Fruit fly (Drosophila melanogaster) whole organism, embryonic: Measurements from ENCODE around the gene mthl8.

Experiments used
- CG10565 ChIP-seq: fragments of 200-800 bp; sonication (Bioruptor generic); optimal IDR thresholded peaks from 3 replicates; lab custom pipeline; 2016; ENCODE audit warnings: missing biosample characterization, mild to moderate bottlenecking, missing genetic modification characterization
- CG11247 ChIP-seq: fragments of 200-800 bp; sonication (Bioruptor generic); IDR thresholded peaks from 2 replicates; pipeline ENCODE4 v1.3.6; 2022; ENCODE audit warnings: missing biosample characterization, missing genetic modification characterization
- CG13296 ChIP-seq: fragments of 200-800 bp; sonication (Bioruptor generic); optimal IDR thresholded peaks from 3 replicates; lab custom pipeline; 2018; ENCODE audit warnings: missing biosample characterization, mild to moderate bottlenecking, missing genetic modification characterization
- CG13775 ChIP-seq: fragments of 200-800 bp; sonication (Bioruptor generic); optimal IDR thresholded peaks from 3 replicates; lab custom pipeline; 2017; ENCODE audit warnings: missing biosample characterization, mild to moderate bottlenecking, missing genetic modification characterization
- CG13894 ChIP-seq: fragments of 200-800 bp; sonication (Bioruptor generic); optimal IDR thresholded peaks from 3 replicates; lab custom pipeline; 2018; ENCODE audit warnings: missing biosample characterization, mild to moderate bottlenecking, missing genetic modification characterization, moderate library complexity
- CG14014 ChIP-seq: fragments of 200-800 bp; sonication (Bioruptor generic); IDR thresholded peaks from 2 replicates; pipeline ENCODE4 v1.3.6; 2022; ENCODE audit warnings: missing biosample characterization, missing genetic modification characterization
- CG15269 ChIP-seq: fragments of 200-800 bp; sonication (Bioruptor generic); optimal IDR thresholded peaks from 2 replicates; lab custom pipeline; 2018; ENCODE audit warnings: missing biosample characterization, mild to moderate bottlenecking, missing genetic modification characterization, moderate library complexity
- CG15514 ChIP-seq: fragments of 200-800 bp; sonication (Bioruptor generic); optimal IDR thresholded peaks from 3 replicates; lab custom pipeline; 2017; ENCODE audit warnings: missing biosample characterization, missing genetic modification characterization, mild to moderate bottlenecking, moderate library complexity, missing genetic modification reagents
- CG16779 ChIP-seq: fragments of 200-800 bp; sonication (Bioruptor generic); IDR thresholded peaks from 2 replicates; pipeline ENCODE4 v1.3.6; 2022; ENCODE audit warnings: missing biosample characterization, missing genetic modification characterization
- CG16863 ChIP-seq: fragments of 200-800 bp; sonication (Bioruptor generic); optimal IDR thresholded peaks from 3 replicates; lab custom pipeline; 2016; ENCODE audit warnings: missing biosample characterization, missing genetic modification characterization
- CG17612 ChIP-seq: fragments of 200-800 bp; sonication (Bioruptor generic); IDR thresholded peaks from 2 replicates; pipeline ENCODE4 v1.3.6; 2022; ENCODE audit warnings: missing biosample characterization, missing genetic modification characterization
- CG18476 ChIP-seq: fragments of 200-800 bp; sonication (Bioruptor generic); optimal IDR thresholded peaks from 2 replicates; lab custom pipeline; 2016; ENCODE audit warnings: missing biosample characterization, mild to moderate bottlenecking, missing genetic modification characterization
- CG2199 ChIP-seq: fragments of 200-800 bp; sonication (Bioruptor generic); IDR thresholded peaks from 3 replicates; pipeline ENCODE4 v1.3.6; 2022; ENCODE audit warnings: missing biosample characterization, missing genetic modification characterization
- CG2202 ChIP-seq: fragments of 200-800 bp; sonication (Bioruptor generic); optimal IDR thresholded peaks from 2 replicates; lab custom pipeline; 2018; ENCODE audit warnings: missing biosample characterization, mild to moderate bottlenecking, missing genetic modification characterization
- CG2875 ChIP-seq: fragments of 200-800 bp; sonication (Bioruptor generic); optimal IDR thresholded peaks from 2 replicates; lab custom pipeline; 2017; ENCODE audit warnings: missing biosample characterization, mild to moderate bottlenecking, missing genetic modification characterization, missing genetic modification reagents
- CG2889 ChIP-seq: fragments of 200-800 bp; sonication (Bioruptor generic); IDR thresholded peaks from 3 replicates; pipeline ENCODE4 v1.3.6; 2022; ENCODE audit warnings: missing biosample characterization, missing genetic modification characterization
- CG31224 ChIP-seq: fragments of 200-800 bp; sonication (Bioruptor generic); IDR thresholded peaks from 2 replicates; pipeline ENCODE4 v1.3.6; 2022; ENCODE audit warnings: missing biosample characterization, missing genetic modification characterization
- CG6813 ChIP-seq: fragments of 200-800 bp; sonication (Bioruptor generic); optimal IDR thresholded peaks from 2 replicates; lab custom pipeline; 2017; ENCODE audit warnings: missing biosample characterization, missing genetic modification characterization, mild to moderate bottlenecking, moderate library complexity, missing genetic modification reagents
- CG8290 ChIP-seq, 3 experiments: fragments of 200-800 bp; sonication (Bioruptor generic); optimal IDR thresholded peaks; 2 replicates each; lab custom pipeline; 2016 to 2019; ENCODE audit warnings: missing biosample characterization in 3 of 3, missing genetic modification characterization in 3 of 3, mild to moderate bottlenecking in 2 of 3, moderate library complexity in 1 of 3
- Chrac-16 ChIP-seq: fragments of 200-800 bp; sonication (Bioruptor generic); optimal IDR thresholded peaks from 3 replicates; lab custom pipeline; 2016; ENCODE audit warnings: missing biosample characterization, missing genetic modification characterization
- Dll ChIP-seq: fragments of 200-800 bp; sonication (Bioruptor generic); IDR thresholded peaks from 4 replicates; pipeline ENCODE4 v1.3.6; 2022; ENCODE audit warnings: missing biosample characterization, missing genetic modification characterization; ENCODE audit not compliant: partially characterized antibody
- E2f2 ChIP-seq: fragments of 200-800 bp; sonication (Bioruptor generic); IDR thresholded peaks from 2 replicates; pipeline ENCODE4 v1.3.6; 2022; ENCODE audit warnings: missing biosample characterization, missing genetic modification characterization
- Eip74EF ChIP-seq, 2 experiments: fragments of 200-800 bp in 1 of 2; fragments of >200 bp in 1 of 2; sonication (Bioruptor generic) in 1 of 2; optimal IDR thresholded peaks; 2 replicates each; lab custom pipeline; 2017 to 2019; ENCODE audit warnings: missing biosample characterization in 2 of 2, missing genetic modification characterization in 2 of 2, mild to moderate bottlenecking in 1 of 2, moderate library complexity in 1 of 2
- Ets97D ChIP-seq: fragments of 200-800 bp; sonication (Bioruptor generic); optimal IDR thresholded peaks from 3 replicates; lab custom pipeline; 2016; ENCODE audit warnings: missing biosample characterization, missing genetic modification characterization
- H2.0 ChIP-seq: fragments of 200-800 bp; sonication (Bioruptor generic); IDR thresholded peaks from 2 replicates; pipeline ENCODE4 v1.3.6; 2022; ENCODE audit warnings: missing biosample characterization, missing genetic modification characterization
- HLHmδ ChIP-seq: fragments of 200-800 bp; sonication (Bioruptor generic); optimal IDR thresholded peaks from 2 replicates; lab custom pipeline; 2018; ENCODE audit warnings: missing biosample characterization, mild to moderate bottlenecking, missing genetic modification characterization, moderate library complexity
- Hey ChIP-seq: fragments of 200-800 bp; sonication (Bioruptor generic); optimal IDR thresholded peaks from 3 replicates; lab custom pipeline; 2018; ENCODE audit warnings: missing biosample characterization, mild to moderate bottlenecking, missing genetic modification characterization
- Hmr ChIP-seq: fragments of 200-800 bp; sonication (Bioruptor generic); optimal IDR thresholded peaks from 3 replicates; lab custom pipeline; 2017; ENCODE audit warnings: mild to moderate bottlenecking, missing biosample characterization, missing genetic modification reagents, missing genetic modification characterization
- Lhr ChIP-seq: fragments of 200-800 bp; sonication (Bioruptor generic); optimal IDR thresholded peaks from 3 replicates; lab custom pipeline; 2017; ENCODE audit warnings: mild to moderate bottlenecking, missing biosample characterization, missing genetic modification reagents, missing genetic modification characterization
- Mes4 ChIP-seq: fragments of 200-800 bp; sonication (Bioruptor generic); optimal IDR thresholded peaks from 2 replicates; lab custom pipeline; 2016; ENCODE audit warnings: missing biosample characterization, missing genetic modification characterization
- Ravus ChIP-seq: fragments of 200-800 bp; sonication (Bioruptor generic); IDR thresholded peaks from 2 replicates; pipeline ENCODE4 v1.3.6; 2022; ENCODE audit warnings: missing biosample characterization, missing genetic modification characterization
- Rfx ChIP-seq: fragments of 200-800 bp; sonication (Bioruptor generic); IDR thresholded peaks from 2 replicates; pipeline ENCODE4 v1.3.6; 2022; ENCODE audit warnings: missing biosample characterization, missing genetic modification characterization
- Sox100B ChIP-seq: fragments of 200-800 bp; sonication (Bioruptor generic); optimal IDR thresholded peaks from 3 replicates; lab custom pipeline; 2018; ENCODE audit warnings: missing biosample characterization, mild to moderate bottlenecking, missing genetic modification characterization
- chif ChIP-seq, 2 experiments: fragments of 200-800 bp; sonication (Bioruptor generic); optimal IDR thresholded peaks; 3 replicates each; lab custom pipeline; 2016; ENCODE audit warnings: missing biosample characterization in 2 of 2, missing genetic modification characterization in 2 of 2
- crp ChIP-seq, 2 experiments: fragments of 200-800 bp; sonication (Bioruptor generic); optimal IDR thresholded peaks; 2 replicates in 1 of 2; 3 replicates in 1 of 2; lab custom pipeline; 2017; ENCODE audit warnings: missing biosample characterization in 2 of 2, missing genetic modification characterization in 2 of 2, mild to moderate bottlenecking in 1 of 2, moderate library complexity in 1 of 2
- dmrt99B ChIP-seq: fragments of 200-800 bp; sonication (Bioruptor generic); optimal IDR thresholded peaks from 2 replicates; lab custom pipeline; 2018; ENCODE audit warnings: missing biosample characterization, mild to moderate bottlenecking, missing genetic modification characterization, moderate library complexity
- dpn ChIP-seq, 2 experiments: fragments of 200-800 bp; sonication (Bioruptor generic); optimal IDR thresholded peaks; 3 replicates each; lab custom pipeline; 2016; ENCODE audit warnings: missing biosample characterization in 2 of 2, missing genetic modification characterization in 2 of 2
- eve ChIP-seq, 2 experiments: fragments of >200 bp; optimal IDR thresholded peaks; 2 replicates each; lab custom pipeline; 2017; ENCODE audit warnings: missing biosample characterization in 2 of 2, missing genetic modification characterization in 2 of 2
- gsb-n ChIP-seq: fragments of 200-800 bp; sonication (Bioruptor generic); optimal IDR thresholded peaks from 3 replicates; lab custom pipeline; 2018; ENCODE audit warnings: missing biosample characterization, mild to moderate bottlenecking, missing genetic modification characterization
- hb ChIP-seq: fragments of 200-800 bp; sonication (Bioruptor generic); IDR thresholded peaks from 3 replicates; pipeline ENCODE4 v1.3.6; 2022; ENCODE audit warnings: missing biosample characterization, missing genetic modification characterization; ENCODE audit not compliant: partially characterized antibody
- hkb ChIP-seq, 2 experiments: fragments of 200-800 bp in 1 of 2; fragments of >200 bp in 1 of 2; sonication (Bioruptor generic) in 1 of 2; IDR thresholded peaks in 1 of 2; optimal IDR thresholded peaks in 1 of 2; 2 replicates each; pipeline versions ENCODE4 v1.3.6 to Lab custom; 2017 to 2022; ENCODE audit warnings: missing biosample characterization in 1 of 2, missing genetic modification characterization in 1 of 2
- kay ChIP-seq: fragments of 200-800 bp; sonication (Bioruptor generic); optimal IDR thresholded peaks from 2 replicates; lab custom pipeline; 2016; ENCODE audit warnings: missing biosample characterization, missing genetic modification characterization
- nerfin-1 ChIP-seq: fragments of 200-800 bp; sonication (Bioruptor generic); optimal IDR thresholded peaks from 3 replicates; lab custom pipeline; 2019; ENCODE audit warnings: missing biosample characterization, mild to moderate bottlenecking, missing genetic modification characterization, moderate library complexity
- pfk ChIP-seq: fragments of 200-800 bp; sonication (Bioruptor generic); optimal IDR thresholded peaks from 2 replicates; lab custom pipeline; 2018; ENCODE audit warnings: missing biosample characterization, mild to moderate bottlenecking, missing genetic modification characterization, moderate library complexity
- prd ChIP-seq, 3 experiments: fragments of >200 bp in 2 of 3; fragments of 200-800 bp in 1 of 3; sonication (Bioruptor generic) in 1 of 3; optimal IDR thresholded peaks in 2 of 3; IDR thresholded peaks in 1 of 3; 2 replicates in 2 of 3; 3 replicates in 1 of 3; pipeline versions ENCODE4 v1.3.6 to Lab custom; 2017 to 2022; ENCODE audit warnings: missing biosample characterization in 1 of 3, missing genetic modification characterization in 1 of 3
- scrt ChIP-seq: fragments of 200-800 bp; sonication (Bioruptor generic); optimal IDR thresholded peaks from 2 replicates; lab custom pipeline; 2018; ENCODE audit warnings: missing biosample characterization, mild to moderate bottlenecking, missing genetic modification characterization, moderate library complexity
- tap ChIP-seq: fragments of 200-800 bp; optimal IDR thresholded peaks from 3 replicates; lab custom pipeline; 2019; ENCODE audit warnings: missing biosample characterization, mild to moderate bottlenecking, missing genetic modification characterization, moderate library complexity
- vvl ChIP-seq: fragments of 200-800 bp; sonication (Bioruptor generic); IDR thresholded peaks from 2 replicates; pipeline ENCODE4 v1.3.6; 2022; ENCODE audit warnings: missing biosample characterization, missing genetic modification characterization
- zfh2 ChIP-seq: fragments of 200-800 bp; sonication (Bioruptor generic); optimal IDR thresholded peaks from 2 replicates; lab custom pipeline; 2016; ENCODE audit warnings: missing biosample characterization, missing genetic modification characterization

Gene mthl8

dm6 chr3L:34650-35049, 12.4 kb downstream of the mthl8 start (continued):
- TF ChIP-seq eve (GFP tag; optimal IDR thresholded peaks at IDR 0.05; lab: Kevin White, UChicago) (no peak), HLHmδ (GFP tag; lab: Kevin White, UChicago) (peak; percentile 28), Lhr (GFP tag; lab: Kevin White, UChicago) (no peak), CG18476 (GFP tag; lab: Kevin White, UChicago) (no peak), kay (GFP tag; lab: Kevin White, UChicago) (no peak), vvl (no peak), E2f2 (no peak), CG2199 (GFP tag; lab: Robert Waterston, UW) (no peak), dpn (GFP tag; optimal IDR thresholded peaks at IDR 0.05; lab: Kevin White, UChicago) (no peak), Dll (GFP tag; lab: Robert Waterston, UW) (no peak), Mes4 (GFP tag; lab: Kevin White, UChicago) (no peak), CG13775 (GFP tag; lab: Kevin White, UChicago) (no peak), CG15269 (tag; lab: Kevin White, UChicago) (no peak), CG16779 (GFP tag; lab: Robert Waterston, UW) (no peak), Hey (tag; lab: Kevin White, UChicago) (no peak), CG8290 (GFP tag; optimal IDR thresholded peaks at IDR 0.05; lab: Kevin White, UChicago) (peak; percentile 6), CG8290 (tag; optimal IDR thresholded peaks at IDR 0.05; lab: Kevin White, UChicago) (no peak), zfh2 (GFP tag; lab: Kevin White, UChicago) (no peak), CG14014 (GFP tag; lab: Robert Waterston, UW) (no peak), CG16863 (GFP tag; lab: Kevin White, UChicago) (no peak), Chrac-16 (no peak), gsb-n (tag; lab: Kevin White, UChicago) (no peak), H2.0 (no peak), pfk (GFP tag; lab: Kevin White, UChicago) (peak; percentile 22), nerfin-1 (tag; lab: Kevin White, UChicago) (peak; percentile 18), Rfx (GFP tag; lab: Robert Waterston, UW) (no peak), Ravus (GFP tag; lab: Robert Waterston, UW) (no peak), scrt (GFP tag; lab: Kevin White, UChicago) (no peak), hb (GFP tag; lab: Robert Waterston, UW) (no peak), Ets97D (GFP tag; lab: Kevin White, UChicago) (peak; percentile 61), CG10565 (GFP tag; lab: Kevin White, UChicago) (no peak), Sox100B (GFP tag; lab: Kevin White, UChicago) (peak; percentile 14), Hmr (GFP tag; lab: Kevin White, UChicago) (no peak), prd (optimal IDR thresholded peaks at IDR 0.05; lab: Kevin White, UChicago) (no peak), prd (GFP tag; IDR thresholded peaks at IDR 0.05; lab: Robert Waterston, UW) (no peak), CG2875 (GFP tag; lab: Kevin White, UChicago) (no peak), CG31224 (no peak), tap (tag; lab: Kevin White, UChicago) (peak; percentile 46), CG17612 (no peak), crp (GFP tag; optimal IDR thresholded peaks at IDR 0.05; lab: Kevin White, UChicago) (no peak), CG2889 (GFP tag; lab: Robert Waterston, UW) (no peak), CG13296 (GFP tag; lab: Kevin White, UChicago) (peak; percentile 9), CG13894 (tag; lab: Kevin White, UChicago) (peak; percentile 16), CG15514 (GFP tag; lab: Kevin White, UChicago) (no peak), chif (GFP tag; optimal IDR thresholded peaks at IDR 0.05; lab: Kevin White, UChicago) (no peak), hkb (optimal IDR thresholded peaks at IDR 0.05; lab: Kevin White, UChicago) (no peak), hkb (GFP tag; IDR thresholded peaks at IDR 0.05; lab: Robert Waterston, UW) (peak; percentile 46), CG6813 (no peak), Eip74EF (GFP tag; optimal IDR thresholded peaks at IDR 0.05; lab: Kevin White, UChicago) (peak in 1 of 2 experiments; percentile 39), dmrt99B (tag; lab: Kevin White, UChicago) (peak; percentile 44), CG2202 (tag; lab: Kevin White, UChicago) (no peak), CG11247 (GFP tag; lab: Robert Waterston, UW) (no peak)
